Worm (Caenorhabditis elegans) whole organism, L4/young adult: ENCODE data around the gene nhr-132.

ENCODE experiments used
- W03F9.2 ChIP-seq: fragments of 150-350 bp; optimal IDR thresholded peaks from 2 replicates; lab custom pipeline; 2014; ENCODE audit warnings: missing biosample characterization, missing genetic modification characterization
- dao-5 ChIP-seq: sonication (generic microtip); optimal IDR thresholded peaks from 2 replicates; lab custom pipeline; 2016; ENCODE audit warnings: missing genotype, missing genetic modification characterization, moderate library complexity, missing compliant biosample characterization
- him-1 ChIP-seq: sonication (generic microtip); optimal IDR thresholded peaks from 2 replicates; lab custom pipeline; 2016; ENCODE audit warnings: missing genotype, missing genetic modification reagents, missing genetic modification characterization, missing compliant biosample characterization

Gene nhr-132

DNA sequence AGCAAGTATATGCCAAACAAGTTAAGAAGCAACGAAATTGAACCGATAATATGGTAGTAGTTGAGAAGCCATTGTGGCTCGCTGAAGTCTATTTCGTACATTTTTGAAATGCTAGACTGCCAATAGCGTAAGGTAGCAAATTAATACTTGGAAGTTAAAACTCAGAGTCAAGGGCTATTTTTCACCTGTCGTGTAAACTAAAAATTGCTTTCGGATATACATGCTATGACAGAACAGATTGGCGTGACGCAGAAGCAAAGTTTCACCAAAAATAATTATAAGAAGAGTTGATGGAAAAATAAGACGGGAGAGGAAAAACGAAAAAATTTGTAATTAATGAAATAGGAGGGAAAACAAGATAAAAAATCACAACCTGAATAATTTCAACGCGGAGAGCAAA lies 31.7 kb downstream of the nhr-132 start, which contains the start of gene sri-73:
Gene sri-73 (minus strand): TSS at position 101 of the 400 bp plus-strand sequence.
- no peak for TF ChIP-seq him-1 (tag; lab: Kevin White, UChicago)
- no peak for TF ChIP-seq W03F9.2
- TF ChIP-seq dao-5, result no peak

DNA sequence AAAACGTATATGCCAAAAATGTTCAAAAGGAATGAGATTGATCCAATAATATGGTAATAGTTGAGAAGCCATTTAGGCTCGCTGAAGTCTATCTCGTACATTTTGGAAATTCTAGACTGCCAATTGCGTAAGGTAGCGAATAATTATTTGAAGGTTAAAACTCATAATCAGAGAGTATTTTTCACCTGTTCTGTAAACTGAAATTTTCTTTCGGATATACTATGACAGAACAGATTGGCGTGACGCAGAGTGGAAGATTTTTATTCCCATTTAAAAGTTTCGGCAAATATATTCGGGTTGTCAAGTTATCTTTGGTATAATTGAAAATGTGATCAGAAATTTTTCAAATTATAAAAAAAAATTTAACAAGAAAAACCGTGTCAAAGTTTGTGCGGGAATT lies 33.9 kb downstream of the nhr-132 start, which contains the start of gene sri-72:
Gene sri-72 (minus strand): TSS at position 101 of the 400 bp plus-strand sequence.
- TF ChIP-seq W03F9.2 (no peak), dao-5 (no peak), him-1 (tag; lab: Kevin White, UChicago) (no peak)

DNA sequence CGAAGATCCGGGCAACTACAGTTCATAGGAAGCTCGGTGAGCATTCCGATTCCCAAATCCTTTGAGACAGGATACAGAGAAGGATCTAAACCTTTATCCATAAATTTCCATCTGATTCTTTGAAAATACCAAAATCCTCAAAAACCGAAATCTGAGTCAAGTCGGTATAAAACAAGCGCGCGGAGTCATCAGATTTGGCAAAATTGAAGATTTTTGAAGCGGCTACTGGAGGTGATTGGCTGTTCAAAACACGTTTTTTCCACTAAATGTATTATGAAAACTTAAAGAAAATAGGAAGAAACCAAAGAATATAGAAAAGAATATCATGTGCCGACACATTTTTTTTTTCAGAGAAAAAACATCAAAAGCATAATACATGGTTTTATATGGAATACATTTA lies 40.4 kb downstream of the nhr-132 start, which contains the start of gene C14C6.13:
Gene C14C6.13 (minus strand): TSS at position 101 of the 400 bp plus-strand sequence.
- TF ChIP-seq him-1 (tag; lab: Kevin White, UChicago) (no peak), W03F9.2 (no peak), dao-5 (no peak)

DNA sequence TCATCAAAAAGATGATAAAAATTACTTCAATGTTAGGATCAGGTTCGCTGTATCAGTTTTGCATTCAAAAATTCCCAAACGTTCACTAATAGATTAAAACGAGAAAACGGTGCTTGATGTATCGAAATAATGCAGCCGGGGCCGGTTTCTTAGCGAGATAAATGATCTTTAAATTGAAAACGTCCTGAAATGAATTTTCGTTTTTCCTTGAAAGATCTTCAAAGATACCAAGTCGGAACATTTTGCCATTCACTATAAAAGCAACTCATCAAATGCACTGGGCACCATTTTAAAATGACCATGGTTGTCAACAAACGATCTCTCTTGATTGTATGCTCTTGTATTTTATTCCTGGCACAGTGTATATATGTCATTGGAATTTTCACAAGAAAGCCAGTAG lies 41.8 kb downstream of the nhr-132 start, which contains the start of gene K06H6.5:
Gene K06H6.5 (plus strand): TSS at position 301 of the 400 bp plus-strand sequence.
- TF ChIP-seq W03F9.2 (no peak), dao-5 (no peak), him-1 (tag; lab: Kevin White, UChicago) (no peak)

DNA sequence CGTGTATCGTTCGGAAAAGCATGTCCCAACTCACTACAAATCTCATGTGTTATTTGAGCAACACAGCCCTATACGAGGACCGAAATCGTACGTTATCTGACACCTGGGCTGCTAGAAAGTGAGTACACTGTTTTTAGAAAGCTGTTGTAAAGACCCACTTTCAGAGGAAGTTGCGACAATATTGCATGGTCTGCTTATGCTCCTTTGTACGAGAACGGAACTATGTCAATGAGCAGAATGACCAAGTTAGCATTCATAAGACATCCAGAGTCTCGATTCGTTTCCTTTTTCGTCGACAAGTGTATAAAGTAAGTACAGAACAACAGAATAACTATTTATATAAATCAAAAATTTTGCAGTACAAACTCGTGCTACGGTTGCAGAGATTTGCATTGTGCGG lies 42.7 kb downstream of the nhr-132 start:
- TF ChIP-seq dao-5, result no peak
- no peak for TF ChIP-seq W03F9.2
- no peak for TF ChIP-seq him-1 (tag; lab: Kevin White, UChicago)

DNA sequence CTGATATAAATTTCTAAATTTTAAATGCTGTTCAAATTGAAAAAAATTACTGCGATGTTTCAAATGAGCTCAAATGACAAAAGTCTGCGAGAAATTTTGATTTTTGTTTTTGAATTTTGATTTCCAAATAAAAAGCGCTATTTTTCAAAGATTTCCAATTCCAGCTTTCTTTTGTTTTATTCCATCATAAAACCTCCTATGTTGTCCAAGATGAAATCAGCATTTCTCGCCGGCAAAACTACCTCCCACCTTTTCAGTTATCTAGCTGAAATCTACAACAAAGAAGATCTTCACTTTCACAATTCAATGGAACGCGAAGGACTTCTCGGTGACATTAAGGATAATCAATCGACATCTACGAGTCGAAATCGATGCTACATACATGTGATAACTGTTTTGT lies 44.7 kb downstream of the nhr-132 start, which contains the start of gene K06H6.4:
Gene K06H6.4 (plus strand): TSS at position 301 of the 400 bp plus-strand sequence.
- no peak for TF ChIP-seq dao-5
- TF ChIP-seq him-1 (tag; lab: Kevin White, UChicago), result no peak
- no peak for TF ChIP-seq W03F9.2

DNA sequence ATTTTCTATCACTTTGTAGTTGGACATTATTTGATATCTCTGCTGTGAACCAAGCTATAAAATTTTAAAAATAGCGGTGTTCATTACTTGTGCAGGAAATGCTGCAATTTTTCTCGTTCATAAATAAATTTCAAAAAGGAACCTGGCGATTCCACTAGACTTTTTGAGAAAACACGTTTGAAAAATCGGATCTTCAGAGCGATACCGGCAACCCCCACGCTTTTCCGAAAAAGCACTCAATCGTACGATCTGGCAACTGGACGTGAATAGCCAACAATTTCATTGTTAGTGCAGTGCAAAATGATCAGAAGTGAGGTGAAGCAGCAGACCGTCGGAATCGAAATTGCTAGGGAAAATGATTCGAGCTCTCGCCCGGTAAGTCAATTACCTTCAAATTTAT lies 47.4 kb downstream of the nhr-132 start, which contains the start of gene nstp-7:
Gene nstp-7 (plus strand): TSS at position 301 of the 400 bp plus-strand sequence.
- TF ChIP-seq him-1 (tag; lab: Kevin White, UChicago), result no peak
- TF ChIP-seq dao-5, result no peak
- TF ChIP-seq W03F9.2, result no peak

DNA sequence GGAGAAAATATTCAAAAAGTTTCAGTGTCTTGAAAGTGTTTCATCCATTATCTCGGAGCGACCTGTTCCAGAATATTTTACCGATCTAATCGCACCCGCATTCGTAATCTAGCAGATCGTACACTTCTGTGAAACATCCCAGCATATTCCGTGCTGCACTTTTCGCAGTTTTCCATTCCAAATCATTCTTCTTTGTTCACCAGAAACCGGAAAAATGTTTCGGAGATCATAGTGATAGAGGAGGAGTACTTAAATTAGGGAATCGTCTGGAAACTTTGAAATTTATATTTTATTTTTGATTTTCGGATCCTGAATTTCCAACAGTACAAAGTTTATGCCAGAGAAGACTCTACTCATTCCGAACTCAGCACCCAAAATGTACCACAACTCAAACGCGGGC lies 51.2 kb downstream of the nhr-132 start, which contains the start of gene K06H6.2:
Gene K06H6.2 (plus strand): TSS at position 301 of the 400 bp plus-strand sequence.
- no peak for TF ChIP-seq dao-5
- TF ChIP-seq W03F9.2, result no peak
- no peak for TF ChIP-seq him-1 (tag; lab: Kevin White, UChicago)
